Fruit fly (Drosophila melanogaster) S2 (cell line): Measurements from ENCODE around the gene fal.

Source experiments
- CG8478 ChIP-seq: fragments of >200 bp; optimal IDR thresholded peaks from 2 replicates; lab custom pipeline; 2018
- CTCF ChIP-seq, 2 experiments: fragments of >200 bp; optimal IDR thresholded peaks; 2 replicates each; lab custom pipeline; 2018

- TF ChIP-seq CG8478 (lab: Kevin White, UChicago): no peak
- no peak for TF ChIP-seq CTCF (optimal IDR thresholded peaks at IDR 0.05; lab: Kevin White, UChicago)
Observed at dm6 chr3L:19280283-19280682, 14.1 kb upstream of the fal start.
